Worm (Caenorhabditis elegans) whole organism, L4 larva: ENCODE results near the gene hbl-1.

Experiments used
- F37D6.2 ChIP-seq: sonication (generic microtip); optimal IDR thresholded peaks from 2 replicates; lab custom pipeline; 2016; ENCODE audit warnings: mild to moderate bottlenecking, missing genetic modification characterization, missing compliant biosample characterization
- R02D3.7 ChIP-seq: fragments of 150-350 bp; sonication (generic microtip); optimal IDR thresholded peaks from 3 replicates; lab custom pipeline; 2014; ENCODE audit warnings: missing biosample characterization, missing genetic modification characterization
- Y48G9A.11 ChIP-seq: fragments of 200-800 bp; sonication (Bioruptor generic); IDR thresholded peaks from 2 replicates; pipeline ENCODE4 v1.3.6; 2022; ENCODE audit warnings: missing genetic modification reagents, missing genetic modification characterization, missing compliant biosample characterization
- ama-1 ChIP-seq: fragments of 150-350 bp; optimal IDR thresholded peaks from 2 replicates; lab custom pipeline; 2014; ENCODE audit warnings: inconsistent platforms, mixed read lengths
- fkh-10 ChIP-seq: fragments of 150-350 bp; optimal IDR thresholded peaks from 2 replicates; lab custom pipeline; 2014; ENCODE audit warnings: missing biosample characterization, missing genetic modification reagents, missing genetic modification characterization
- fos-1 ChIP-seq: fragments of 150-350 bp; optimal IDR thresholded peaks from 2 replicates; lab custom pipeline; 2014; ENCODE audit warnings: missing biosample characterization, missing genetic modification characterization
- hif-1 ChIP-seq, 2 experiments: sonication (generic microtip); optimal IDR thresholded peaks; 2 replicates each; lab custom pipeline; 2016 to 2017; ENCODE audit warnings: missing compliant biosample characterization in 2 of 2, missing genetic modification characterization in 2 of 2, missing genetic modification reagents in 2 of 2, missing genotype in 2 of 2, mild to moderate bottlenecking in 1 of 2
- mep-1 ChIP-seq: fragments of 150-350 bp; sonication (generic microtip); optimal IDR thresholded peaks from 3 replicates; lab custom pipeline; 2014; ENCODE audit warnings: missing biosample characterization, missing genetic modification characterization
- nhr-25 ChIP-seq: sonication (generic microtip); optimal IDR thresholded peaks from 2 replicates; lab custom pipeline; 2017; ENCODE audit warnings: missing genetic modification characterization, mild to moderate bottlenecking, missing compliant biosample characterization, antibody characterized with exemption, moderate library complexity, borderline replicate concordance; ENCODE audit not compliant: insufficient read depth
- pha-4 ChIP-seq, 2 experiments: fragments of 150-350 bp in 1 of 2; fragments of 200-800 bp in 1 of 2; sonication (Bioruptor generic) in 1 of 2; IDR thresholded peaks in 1 of 2; optimal IDR thresholded peaks in 1 of 2; 2 replicates each; pipeline versions ENCODE4 v1.3.6 to Lab custom; 2014 to 2022; ENCODE audit warnings: missing genetic modification characterization in 2 of 2, missing genetic modification reagents in 2 of 2, missing biosample characterization in 1 of 2, missing compliant biosample characterization in 1 of 2
- unc-39 ChIP-seq: sonication (generic microtip); optimal IDR thresholded peaks from 2 replicates; lab custom pipeline; 2017; ENCODE audit warnings: missing biosample characterization, missing genetic modification characterization

DNA sequence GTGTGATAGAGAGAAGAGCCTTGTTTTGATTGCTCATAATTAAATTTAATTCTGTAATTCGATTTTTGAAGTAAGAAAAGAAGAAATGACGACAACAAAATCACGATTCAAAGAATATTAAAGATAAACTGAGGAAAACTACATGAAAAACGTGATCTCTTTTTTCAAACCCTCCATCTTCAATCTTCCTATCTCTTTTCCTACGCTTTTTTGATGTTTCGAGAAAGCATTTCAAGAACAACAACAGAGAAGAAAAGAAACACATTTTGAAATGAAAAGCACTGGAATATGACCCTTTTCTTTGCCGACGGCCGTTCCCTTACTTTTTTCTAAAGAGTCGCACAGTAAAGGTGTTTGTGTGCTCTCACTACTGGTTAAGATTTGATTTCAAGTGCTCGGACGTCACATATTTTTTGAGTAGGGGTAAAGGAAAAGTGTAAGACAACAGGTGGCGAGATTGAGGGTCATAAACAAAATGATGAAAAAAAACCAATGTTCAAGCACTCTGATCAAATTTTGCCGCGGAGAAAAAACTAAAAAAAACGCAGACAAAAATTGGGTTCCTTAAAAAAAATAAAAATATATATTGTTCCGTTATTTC lies 16.0 kb upstream of the hbl-1 start, which contains the start of gene F13D11.3:
- TF ChIP-seq pha-4 (GFP tag; IDR thresholded peaks at IDR 0.05; lab: Robert Waterston, UW) (no peak), pha-4 (tag; optimal IDR thresholded peaks at IDR 0.05; lab: Kevin White, UChicago) (no peak), hif-1 (tag; optimal IDR thresholded peaks at IDR 0.05; lab: Kevin White, UChicago) (no peak), fkh-10 (GFP tag; lab: Kevin White, UChicago) (no peak), ama-1 (lab: Kevin White, UChicago) (no peak), nhr-25 (tag; lab: Kevin White, UChicago) (no peak), F37D6.2 (tag; lab: Kevin White, UChicago) (no peak), unc-39 (no peak), R02D3.7 (tag; lab: Kevin White, UChicago) (no peak), Y48G9A.11 (GFP tag; lab: Robert Waterston, UW) (no peak), fos-1 (tag; lab: Kevin White, UChicago) (no peak), mep-1 (tag; lab: Kevin White, UChicago) (no peak)
